Worm (Caenorhabditis elegans): ENCODE data around the gene C26F1.1.
A peak's percentile ranks its signal among the peaks of the same experiment; 100 is the strongest.

C26F1.1 gene

ce11 chrV:7804064-7804800 lies 19.0 kb downstream of the C26F1.1 start, which contains the start of gene uvs-1:
Gene uvs-1 (minus strand): TSS chrV:7804208.
- TF ChIP-seq dao-5 (tag; optimal IDR thresholded peaks at IDR 0.05) (no peak), W03F9.2 (tag; optimal IDR thresholded peaks at IDR 0.05) (no peak), him-1 (tag; optimal IDR thresholded peaks at IDR 0.05) (no peak)

- TF ChIP-seq dao-5 (tag; optimal IDR thresholded peaks at IDR 0.05) (no peak), W03F9.2 (tag; optimal IDR thresholded peaks at IDR 0.05) (no peak), him-1 (tag; optimal IDR thresholded peaks at IDR 0.05) (no peak)
Observed at ce11 chrV:7804801-7805163, 19.6 kb downstream of the C26F1.1 start, which contains the start of gene xpo-1. Gene xpo-1 (plus strand): TSS chrV:7805064.

ce11 chrV:7806629-7807028 lies 21.4 kb downstream of the C26F1.1 start:
- no peak for TF ChIP-seq W03F9.2 (tag; optimal IDR thresholded peaks at IDR 0.05)

- TF ChIP-seq dao-5 (tag; optimal IDR thresholded peaks at IDR 0.05) (no peak), him-1 (tag; optimal IDR thresholded peaks at IDR 0.05) (no peak), W03F9.2 (tag; optimal IDR thresholded peaks at IDR 0.05) (no peak)
Observed at ce11 chrV:7808444-7808843, 23.2 kb downstream of the C26F1.1 start.

ce11 chrV:7809320-7810256 lies 24.4 kb downstream of the C26F1.1 start, which contains the start of gene ZK742.3:
Gene ZK742.3 (minus strand): TSS chrV:7809912.
- TF ChIP-seq dao-5 (tag; optimal IDR thresholded peaks at IDR 0.05) (no peak), him-1 (tag; optimal IDR thresholded peaks at IDR 0.05) (no peak), W03F9.2 (tag; optimal IDR thresholded peaks at IDR 0.05) (no peak)

- TF ChIP-seq him-1 (tag; optimal IDR thresholded peaks at IDR 0.05), result no peak
Observed at ce11 chrV:7810591-7810990, 25.4 kb downstream of the C26F1.1 start.

ce11 chrV:7811758-7812157 lies 26.5 kb downstream of the C26F1.1 start, which contains the start of gene ZK742.4:
Gene ZK742.4 (minus strand): TSS chrV:7811792.
- TF ChIP-seq dao-5 (tag; optimal IDR thresholded peaks at IDR 0.05), result no peak
- no peak for TF ChIP-seq W03F9.2 (tag; optimal IDR thresholded peaks at IDR 0.05)
- TF ChIP-seq him-1 (tag; optimal IDR thresholded peaks at IDR 0.05), result no peak

- no peak for TF ChIP-seq W03F9.2 (tag; optimal IDR thresholded peaks at IDR 0.05)
- TF ChIP-seq him-1 (tag; optimal IDR thresholded peaks at IDR 0.05), result no peak
- no peak for TF ChIP-seq dao-5 (tag; optimal IDR thresholded peaks at IDR 0.05)
Observed at ce11 chrV:7814601-7815000, 29.4 kb downstream of the C26F1.1 start, which contains the start of gene ZK742.6. Gene ZK742.6 (minus strand): TSS chrV:7814942.

ce11 chrV:7816486-7816885 lies 31.3 kb downstream of the C26F1.1 start:
- TF ChIP-seq dao-5 (tag; optimal IDR thresholded peaks at IDR 0.05) (no peak), W03F9.2 (tag; optimal IDR thresholded peaks at IDR 0.05) (no peak), him-1 (tag; optimal IDR thresholded peaks at IDR 0.05) (no peak)

- TF ChIP-seq dao-5 (tag; optimal IDR thresholded peaks at IDR 0.05) (no peak), him-1 (tag; optimal IDR thresholded peaks at IDR 0.05) (no peak), W03F9.2 (tag; optimal IDR thresholded peaks at IDR 0.05) (no peak)
Observed at ce11 chrV:7819585-7819984, 34.4 kb downstream of the C26F1.1 start.

ce11 chrV:7820270-7820669 lies 35.1 kb downstream of the C26F1.1 start, which contains the start of gene lbp-4:
Gene lbp-4 (plus strand): TSS chrV:7820578.
- TF ChIP-seq W03F9.2 (tag; optimal IDR thresholded peaks at IDR 0.05) (peak; percentile 6), dao-5 (tag; optimal IDR thresholded peaks at IDR 0.05) (no peak)

- no peak for TF ChIP-seq him-1 (tag; optimal IDR thresholded peaks at IDR 0.05)
- no peak for TF ChIP-seq dao-5 (tag; optimal IDR thresholded peaks at IDR 0.05)
Observed at ce11 chrV:7822655-7823054, 37.4 kb downstream of the C26F1.1 start.

- TF ChIP-seq W03F9.2 (tag; optimal IDR thresholded peaks at IDR 0.05) (no peak), him-1 (tag; optimal IDR thresholded peaks at IDR 0.05) (no peak), dao-5 (tag; optimal IDR thresholded peaks at IDR 0.05) (no peak)
Observed at ce11 chrV:7824138-7824537, 38.9 kb downstream of the C26F1.1 start.

ce11 chrV:7825836-7826235 lies 40.6 kb downstream of the C26F1.1 start:
- TF ChIP-seq W03F9.2 (tag; optimal IDR thresholded peaks at IDR 0.05) (no peak), him-1 (tag; optimal IDR thresholded peaks at IDR 0.05) (no peak), dao-5 (tag; optimal IDR thresholded peaks at IDR 0.05) (no peak)
